Worm (Caenorhabditis elegans): ENCODE data around the gene pqn-68.

DNA sequence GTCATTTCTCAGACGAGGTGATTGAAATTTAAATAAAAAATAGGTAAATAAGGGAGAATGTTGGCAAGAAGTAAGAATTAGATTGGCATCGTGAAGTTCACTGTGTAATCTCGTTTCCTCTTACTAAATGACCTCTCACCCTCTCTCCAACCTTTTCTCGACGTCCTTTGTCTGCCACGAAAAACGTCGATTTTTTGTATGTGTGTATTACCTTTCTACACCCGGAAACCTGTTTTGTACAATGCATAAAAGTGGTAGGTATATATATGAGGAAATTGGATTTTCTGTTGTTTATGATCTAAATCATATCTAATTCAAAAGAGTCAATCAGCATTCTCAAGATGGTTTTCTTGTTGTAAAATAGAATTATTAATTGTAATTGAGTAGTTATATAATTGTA, 40.5 kb downstream of the pqn-68 start, which contains the start of the genes F15B9.11 and dsl-7:
- TF ChIP-seq him-1 (tag; optimal IDR thresholded peaks at IDR 0.05) (no peak), dao-5 (tag; optimal IDR thresholded peaks at IDR 0.05) (no peak)

Data from whole organism, L4/young adult.